Fruit fly (Drosophila melanogaster) whole organism, embryonic: ENCODE results near the gene SelT.

ENCODE experiments used
- ATbp ChIP-seq: fragments of 200-800 bp; sonication (Bioruptor generic); optimal IDR thresholded peaks from 2 replicates; lab custom pipeline; 2017; ENCODE audit warnings: missing biosample characterization, mild to moderate bottlenecking, missing genetic modification characterization, missing genetic modification reagents
- Asciz ChIP-seq: fragments of 200-800 bp; sonication (Bioruptor generic); optimal IDR thresholded peaks from 2 replicates; lab custom pipeline; 2017; ENCODE audit warnings: missing biosample characterization, mild to moderate bottlenecking, missing genetic modification characterization, missing genetic modification reagents
- Atf-2 ChIP-seq: fragments of 200-800 bp; sonication (Bioruptor generic); optimal IDR thresholded peaks from 2 replicates; lab custom pipeline; 2016; ENCODE audit warnings: missing biosample characterization, missing genetic modification characterization
- B-H1 ChIP-seq: fragments of 200-800 bp; sonication (Bioruptor generic); IDR thresholded peaks from 3 replicates; pipeline ENCODE4 v1.3.6; 2022; ENCODE audit warnings: missing biosample characterization, missing genetic modification characterization
- B-H2 ChIP-seq: fragments of 200-800 bp; sonication (Bioruptor generic); optimal IDR thresholded peaks from 2 replicates; lab custom pipeline; 2018; ENCODE audit warnings: missing biosample characterization, mild to moderate bottlenecking, missing genetic modification characterization
- Bteb2 ChIP-seq: fragments of 200-800 bp; sonication (Bioruptor generic); optimal IDR thresholded peaks from 2 replicates; lab custom pipeline; 2016; ENCODE audit warnings: missing biosample characterization, missing genetic modification characterization
- CG11504 ChIP-seq: fragments of 200-800 bp; sonication (Bioruptor generic); optimal IDR thresholded peaks from 3 replicates; lab custom pipeline; 2019; ENCODE audit warnings: missing biosample characterization, mild to moderate bottlenecking, missing genetic modification characterization, moderate library complexity
- CG14441 ChIP-seq: fragments of 200-800 bp; sonication (Bioruptor generic); IDR thresholded peaks from 2 replicates; pipeline ENCODE4 v1.3.6; 2022; ENCODE audit warnings: missing biosample characterization, missing genetic modification characterization
- CG15601 ChIP-seq: fragments of 200-800 bp; sonication (Bioruptor generic); optimal IDR thresholded peaks from 3 replicates; lab custom pipeline; 2019; ENCODE audit warnings: missing biosample characterization, mild to moderate bottlenecking, missing genetic modification characterization, moderate library complexity
- CG17186 ChIP-seq: fragments of 200-800 bp; sonication (Bioruptor generic); optimal IDR thresholded peaks from 3 replicates; lab custom pipeline; 2017; ENCODE audit warnings: missing biosample characterization, missing genetic modification reagents, missing genetic modification characterization
- CG1792 ChIP-seq: fragments of 200-800 bp; sonication (Bioruptor generic); optimal IDR thresholded peaks from 2 replicates; lab custom pipeline; 2016; ENCODE audit warnings: missing biosample characterization, missing genetic modification characterization
- CG18619 ChIP-seq: fragments of 200-800 bp; sonication (Bioruptor generic); optimal IDR thresholded peaks from 3 replicates; lab custom pipeline; 2017; ENCODE audit warnings: missing biosample characterization, mild to moderate bottlenecking, missing genetic modification characterization
- CG2678 ChIP-seq: fragments of 200-800 bp; sonication (Bioruptor generic); optimal IDR thresholded peaks from 3 replicates; lab custom pipeline; 2019; ENCODE audit warnings: missing biosample characterization, mild to moderate bottlenecking, missing genetic modification characterization, moderate library complexity
- CG32772 ChIP-seq: fragments of 200-800 bp; sonication (Bioruptor generic); IDR thresholded peaks from 2 replicates; pipeline ENCODE4 v1.3.6; 2022; ENCODE audit warnings: missing biosample characterization, missing genetic modification characterization
- CG3838 ChIP-seq: fragments of 200-800 bp; sonication (Bioruptor generic); optimal IDR thresholded peaks from 3 replicates; lab custom pipeline; 2016; ENCODE audit warnings: missing biosample characterization, missing genetic modification characterization
- CG5953 ChIP-seq: fragments of 200-800 bp; sonication (Bioruptor generic); IDR thresholded peaks from 2 replicates; pipeline ENCODE4 v1.3.6; 2022; ENCODE audit warnings: missing biosample characterization, missing genetic modification characterization
- CG6689 ChIP-seq: fragments of 200-800 bp; sonication (Bioruptor generic); IDR thresholded peaks from 2 replicates; pipeline ENCODE4 v1.3.6; 2022; ENCODE audit warnings: missing biosample characterization, missing genetic modification characterization
- CG6765 ChIP-seq: fragments of 200-800 bp; sonication (Bioruptor generic); optimal IDR thresholded peaks from 3 replicates; lab custom pipeline; 2017; ENCODE audit warnings: missing biosample characterization, mild to moderate bottlenecking, missing genetic modification characterization
- CG7271 ChIP-seq: fragments of 200-800 bp; sonication (Bioruptor generic); optimal IDR thresholded peaks from 2 replicates; lab custom pipeline; 2018; ENCODE audit warnings: missing biosample characterization, mild to moderate bottlenecking, missing genetic modification characterization, moderate library complexity
- CG7745 ChIP-seq: fragments of 200-800 bp; sonication (Bioruptor generic); optimal IDR thresholded peaks from 2 replicates; lab custom pipeline; 2018; ENCODE audit warnings: missing biosample characterization, mild to moderate bottlenecking, missing genetic modification characterization, moderate library complexity
- CkIIα-i1 ChIP-seq: fragments of 200-800 bp; sonication (Bioruptor generic); IDR thresholded peaks from 2 replicates; pipeline ENCODE4 v1.3.6; 2022; ENCODE audit warnings: missing biosample characterization, missing genetic modification characterization
- D19A ChIP-seq: fragments of 200-800 bp; optimal IDR thresholded peaks from 3 replicates; lab custom pipeline; 2019; ENCODE audit warnings: missing biosample characterization, mild to moderate bottlenecking, missing genetic modification characterization, moderate library complexity
- ERR ChIP-seq: fragments of 200-800 bp; sonication (Bioruptor generic); optimal IDR thresholded peaks from 2 replicates; lab custom pipeline; 2016; ENCODE audit warnings: missing biosample characterization, missing genetic modification characterization
- Hey ChIP-seq: fragments of 200-800 bp; sonication (Bioruptor generic); optimal IDR thresholded peaks from 3 replicates; lab custom pipeline; 2018; ENCODE audit warnings: missing biosample characterization, mild to moderate bottlenecking, missing genetic modification characterization
- Oaz ChIP-seq: fragments of 200-800 bp; sonication (Bioruptor generic); IDR thresholded peaks from 2 replicates; pipeline ENCODE4 v1.3.6; 2022; ENCODE audit warnings: missing biosample characterization, missing genetic modification characterization
- PHDP ChIP-seq: fragments of 200-800 bp; sonication (Bioruptor generic); optimal IDR thresholded peaks from 3 replicates; lab custom pipeline; 2018; ENCODE audit warnings: missing biosample characterization, mild to moderate bottlenecking, missing genetic modification characterization, moderate library complexity
- Xrp1 ChIP-seq: fragments of 200-800 bp; sonication (Bioruptor generic); IDR thresholded peaks from 2 replicates; pipeline ENCODE4 v1.3.6; 2022; ENCODE audit warnings: missing biosample characterization, missing genetic modification characterization
- al ChIP-seq: fragments of 200-800 bp; sonication (Bioruptor generic); IDR thresholded peaks from 2 replicates; pipeline ENCODE4 v1.3.6; 2022; ENCODE audit warnings: missing biosample characterization, missing genetic modification characterization
- ase ChIP-seq: fragments of 200-800 bp; sonication (Bioruptor generic); IDR thresholded peaks from 3 replicates; pipeline ENCODE4 v1.3.6; 2022; ENCODE audit warnings: missing biosample characterization, missing genetic modification characterization
- chinmo ChIP-seq: fragments of 200-800 bp; sonication (Bioruptor generic); IDR thresholded peaks from 4 replicates; pipeline ENCODE4 v1.3.6; 2022; ENCODE audit warnings: missing biosample characterization, missing genetic modification characterization; ENCODE audit not compliant: partially characterized antibody
- ci ChIP-seq: fragments of 200-800 bp; sonication (Bioruptor generic); IDR thresholded peaks from 3 replicates; pipeline ENCODE4 v1.3.6; 2022; ENCODE audit warnings: missing biosample characterization, missing genetic modification characterization
- crc ChIP-seq: fragments of 200-800 bp; sonication (Bioruptor generic); optimal IDR thresholded peaks from 2 replicates; lab custom pipeline; 2016; ENCODE audit warnings: missing biosample characterization, missing genetic modification characterization
- danr ChIP-seq: fragments of 200-800 bp; sonication (Bioruptor generic); IDR thresholded peaks from 2 replicates; pipeline ENCODE4 v1.3.6; 2022; ENCODE audit warnings: missing biosample characterization, missing genetic modification characterization
- dati ChIP-seq: fragments of 200-800 bp; sonication (Bioruptor generic); IDR thresholded peaks from 2 replicates; pipeline ENCODE4 v1.3.6; 2022; ENCODE audit warnings: missing biosample characterization, missing genetic modification characterization
- en ChIP-seq: fragments of 200-800 bp; sonication (Bioruptor generic); optimal IDR thresholded peaks from 2 replicates; lab custom pipeline; 2016; ENCODE audit warnings: missing biosample characterization, missing genetic modification characterization
- fru ChIP-seq: fragments of >200 bp; optimal IDR thresholded peaks from 2 replicates; lab custom pipeline; 2017
- gfzf ChIP-seq: fragments of 200-800 bp; sonication (Bioruptor generic); optimal IDR thresholded peaks from 2 replicates; lab custom pipeline; 2016; ENCODE audit warnings: missing biosample characterization, mild to moderate bottlenecking, missing genetic modification characterization, moderate library complexity
- ham ChIP-seq: fragments of 200-800 bp; sonication (Bioruptor generic); IDR thresholded peaks from 2 replicates; pipeline ENCODE4 v1.3.6; 2022; ENCODE audit warnings: missing biosample characterization, missing genetic modification characterization
- klu ChIP-seq: fragments of 200-800 bp; sonication (Bioruptor generic); IDR thresholded peaks from 2 replicates; pipeline ENCODE4 v1.3.6; 2022; ENCODE audit warnings: missing biosample characterization, missing genetic modification characterization
- lbe ChIP-seq: fragments of 200-800 bp; sonication (Bioruptor generic); optimal IDR thresholded peaks from 2 replicates; lab custom pipeline; 2016; ENCODE audit warnings: missing biosample characterization, mild to moderate bottlenecking, missing genetic modification characterization
- lilli ChIP-seq: fragments of 200-800 bp; sonication (Bioruptor generic); optimal IDR thresholded peaks from 3 replicates; lab custom pipeline; 2016; ENCODE audit warnings: missing biosample characterization, missing genetic modification characterization
- nerfin-1 ChIP-seq: fragments of 200-800 bp; sonication (Bioruptor generic); optimal IDR thresholded peaks from 3 replicates; lab custom pipeline; 2019; ENCODE audit warnings: missing biosample characterization, mild to moderate bottlenecking, missing genetic modification characterization, moderate library complexity
- p53 ChIP-seq: fragments of 200-800 bp; sonication (Bioruptor generic); optimal IDR thresholded peaks from 2 replicates; lab custom pipeline; 2016; ENCODE audit warnings: missing biosample characterization, missing genetic modification characterization
- ranshi ChIP-seq: fragments of 200-800 bp; sonication (Bioruptor generic); IDR thresholded peaks from 2 replicates; pipeline ENCODE4 v1.3.6; 2022; ENCODE audit warnings: missing biosample characterization, missing genetic modification characterization
- ro ChIP-seq: fragments of 200-800 bp; sonication (Bioruptor generic); IDR thresholded peaks from 2 replicates; pipeline ENCODE4 v1.3.6; 2022; ENCODE audit warnings: missing biosample characterization, missing genetic modification characterization
- row ChIP-seq: fragments of 200-800 bp; sonication (Bioruptor generic); IDR thresholded peaks from 3 replicates; pipeline ENCODE4 v1.3.6; 2022; ENCODE audit warnings: missing biosample characterization, missing genetic modification characterization
- sd ChIP-seq: fragments of 200-800 bp; sonication (Bioruptor generic); optimal IDR thresholded peaks from 3 replicates; lab custom pipeline; 2018; ENCODE audit warnings: missing biosample characterization, mild to moderate bottlenecking, missing genetic modification characterization, moderate library complexity
- tio ChIP-seq: fragments of 200-800 bp; sonication (Bioruptor generic); optimal IDR thresholded peaks from 2 replicates; lab custom pipeline; 2017; ENCODE audit warnings: missing biosample characterization, missing genetic modification characterization, inconsistent platforms
- tup ChIP-seq: fragments of 200-800 bp; sonication (Bioruptor generic); optimal IDR thresholded peaks from 2 replicates; lab custom pipeline; 2016; ENCODE audit warnings: missing biosample characterization, mild to moderate bottlenecking, missing genetic modification characterization, moderate library complexity
- wek ChIP-seq: fragments of 200-800 bp; sonication (Bioruptor generic); optimal IDR thresholded peaks from 3 replicates; lab custom pipeline; 2018; ENCODE audit warnings: missing biosample characterization, mild to moderate bottlenecking, missing genetic modification characterization, moderate library complexity
- zf30C ChIP-seq: fragments of 200-800 bp; sonication (Bioruptor generic); optimal IDR thresholded peaks from 3 replicates; lab custom pipeline; 2018; ENCODE audit warnings: missing biosample characterization, mild to moderate bottlenecking, missing genetic modification characterization

SelT gene

DNA sequence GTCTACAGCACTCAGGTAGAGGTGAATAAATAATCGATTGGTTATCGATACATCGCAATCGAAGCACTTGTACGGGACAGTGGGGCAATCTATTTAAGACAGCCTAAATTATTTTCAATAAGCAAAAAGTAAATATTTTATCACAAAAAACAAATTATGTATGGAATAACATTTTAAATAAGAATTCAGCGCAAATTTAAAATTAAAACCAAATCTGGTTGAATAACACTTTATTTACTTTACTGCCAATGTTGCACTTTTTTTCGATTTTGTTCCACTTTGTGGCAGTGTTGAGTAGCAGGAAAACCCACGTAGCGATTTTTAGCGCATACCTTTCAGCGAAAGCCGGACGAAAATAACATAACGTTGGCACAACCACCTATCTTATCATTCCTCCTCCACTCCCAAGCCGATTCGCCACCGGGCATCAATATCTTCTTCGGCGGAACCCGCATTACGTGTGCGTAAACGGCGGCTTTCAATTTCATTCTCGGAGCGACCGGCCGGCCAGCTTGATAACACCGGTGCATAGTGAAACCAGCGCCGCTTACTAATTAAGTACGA lies 33.7 kb upstream of the SelT start, which contains the start of the genes Gmd and CG3792 (continued):
- TF ChIP-seq ci (GFP tag; lab: Robert Waterston, UW) (peak; percentile 93), ATbp (GFP tag; lab: Kevin White, UChicago) (no peak), Oaz (peak; percentile 89), B-H2 (GFP tag; lab: Kevin White, UChicago) (peak; percentile 96), tio (no peak), fru (lab: Kevin White, UChicago) (no peak), CG2678 (tag; lab: Kevin White, UChicago) (peak; percentile 97), CG11504 (tag; lab: Kevin White, UChicago) (peak; percentile 94), Atf-2 (GFP tag; lab: Kevin White, UChicago) (peak; percentile 96), CG14441 (peak; percentile 96), B-H1 (GFP tag; lab: Robert Waterston, UW) (peak; percentile 95), danr (peak; percentile 93), CG32772 (GFP tag; lab: Robert Waterston, UW) (peak; percentile 97), Xrp1 (peak; percentile 98), ranshi (GFP tag; lab: Robert Waterston, UW) (peak; percentile 97), ro (GFP tag; lab: Robert Waterston, UW) (peak; percentile 91), Hey (tag; lab: Kevin White, UChicago) (no peak), PHDP (tag; lab: Kevin White, UChicago) (peak; percentile 89), CG6689 (GFP tag; lab: Robert Waterston, UW) (peak; percentile 97), wek (GFP tag; lab: Kevin White, UChicago) (peak; percentile 65), CG1792 (GFP tag; lab: Kevin White, UChicago) (peak; percentile 82), crc (GFP tag; lab: Kevin White, UChicago) (peak; percentile 90), CG15601 (tag; lab: Kevin White, UChicago) (peak; percentile 92), sd (tag; lab: Kevin White, UChicago) (peak; percentile 93), lbe (GFP tag; lab: Kevin White, UChicago) (peak; percentile 91), row (peak; percentile 99), tup (peak; percentile 78), gfzf (GFP tag; lab: Kevin White, UChicago) (peak; percentile 25), ham (GFP tag; lab: Robert Waterston, UW) (peak; percentile 86; the same call in 1 of the 2 replicates), Asciz (GFP tag; lab: Kevin White, UChicago) (no peak), Bteb2 (peak; percentile 94), CG17186 (GFP tag; lab: Kevin White, UChicago) (peak; percentile 63), CG5953 (GFP tag; lab: Robert Waterston, UW) (peak; percentile 93), CG7271 (tag; lab: Kevin White, UChicago) (peak; percentile 77), CG3838 (GFP tag; lab: Kevin White, UChicago) (peak; percentile 87), klu (GFP tag; lab: Robert Waterston, UW) (peak; percentile 95), CG7745 (tag; lab: Kevin White, UChicago) (no peak), lilli (GFP tag; lab: Kevin White, UChicago) (peak; percentile 98), en (peak; percentile 89), D19A (tag; lab: Kevin White, UChicago) (peak; percentile 91), CG18619 (GFP tag; lab: Kevin White, UChicago) (peak; percentile 93), nerfin-1 (tag; lab: Kevin White, UChicago) (peak; percentile 93), CkIIα-i1 (GFP tag; lab: Robert Waterston, UW) (0 out of 2 replicates have a peak, but pooled peaks have one; percentile 41), al (GFP tag; lab: Robert Waterston, UW) (peak; percentile 96), CG6765 (GFP tag; lab: Kevin White, UChicago) (peak; percentile 90), zf30C (GFP tag; lab: Kevin White, UChicago) (peak; percentile 2), ERR (GFP tag; lab: Kevin White, UChicago) (peak; percentile 90), p53 (peak; percentile 86), chinmo (GFP tag; lab: Robert Waterston, UW) (no peak), ase (GFP tag; lab: Robert Waterston, UW) (peak; percentile 94), dati (peak; percentile 84)
